Fruit fly (Drosophila melanogaster) whole organism, embryonic: ENCODE data around the gene CheA75a.

Source experiments
- CG6272 ChIP-seq: fragments of 200-800 bp; sonication (Bioruptor generic); IDR thresholded peaks from 2 replicates; pipeline ENCODE4 v1.3.6; 2022; ENCODE audit warnings: missing biosample characterization, missing genetic modification characterization
- zf30C ChIP-seq: fragments of 200-800 bp; sonication (Bioruptor generic); optimal IDR thresholded peaks from 3 replicates; lab custom pipeline; 2018; ENCODE audit warnings: missing biosample characterization, mild to moderate bottlenecking, missing genetic modification characterization

dm6 chr3L:18231024-18231814 is 20.7 kb upstream of the CheA75a start:
- TF ChIP-seq zf30C (GFP tag; lab: Kevin White, UChicago) (no peak), CG6272 (GFP tag; lab: Robert Waterston, UW) (no peak)
